Worm (Caenorhabditis elegans): ENCODE results near the gene srj-49.

DNA sequence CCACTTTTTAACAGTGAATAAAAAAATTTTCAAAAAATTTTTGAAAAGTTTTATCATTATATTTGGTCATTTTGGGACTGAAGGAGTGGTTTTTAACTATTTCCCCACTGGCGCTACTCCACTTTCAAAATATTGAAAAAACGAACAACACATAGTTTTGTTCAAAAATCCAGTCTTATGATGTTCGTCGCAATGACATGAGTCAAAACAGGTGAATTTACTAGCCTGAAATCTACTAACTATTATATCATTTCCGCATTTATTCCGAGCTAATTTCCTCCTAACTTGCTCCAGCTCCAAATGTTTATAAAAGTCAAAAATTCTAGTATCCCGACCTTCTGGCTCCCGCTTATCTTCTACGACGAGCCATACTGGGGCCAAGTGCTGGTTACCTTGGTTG is 36.3 kb upstream of the srj-49 start, which contains the start of gene sre-24:
- TF ChIP-seq hmbx-1 (tag; optimal IDR thresholded peaks at IDR 0.05) (no peak), tbx-37 (GFP tag; conservative IDR thresholded peaks at IDR 0.05) (no peak), scrt-1 (GFP tag; IDR thresholded peaks at IDR 0.05) (no peak), B0310.2 (tag; optimal IDR thresholded peaks at IDR 0.05) (no peak), ama-1 (optimal IDR thresholded peaks at IDR 0.05) (no peak), hnd-1 (tag; optimal IDR thresholded peaks at IDR 0.05) (no peak), F13C5.2 (tag; optimal IDR thresholded peaks at IDR 0.05) (no peak), pes-1 (GFP tag; IDR thresholded peaks at IDR 0.05) (no peak), ceh-13 (GFP tag; optimal IDR thresholded peaks at IDR 0.05) (no peak), ceh-36 (tag; optimal IDR thresholded peaks at IDR 0.05) (no peak)
